Fruit fly (Drosophila melanogaster): Measurements from ENCODE around the gene RtcB.

dm6 chr2L:19421573-19421972 is 8.9 kb upstream of the RtcB start:
- TF ChIP-seq CG7045 (GFP tag; optimal IDR thresholded peaks at IDR 0.05) (no peak), CG1620 (GFP tag; optimal IDR thresholded peaks at IDR 0.05) (no peak), tj (GFP tag; optimal IDR thresholded peaks at IDR 0.05) (no peak), CG14711 (tag; optimal IDR thresholded peaks at IDR 0.05) (no peak), kay (GFP tag; ENCODE audit: borderline replicate concordance) (no peak)
